Fruit fly (Drosophila melanogaster) whole organism, embryonic: Measurements from ENCODE around the gene CG17344.

Experiments used
- B-H2 ChIP-seq: fragments of 200-800 bp; sonication (Bioruptor generic); optimal IDR thresholded peaks from 2 replicates; lab custom pipeline; 2018; ENCODE audit warnings: missing biosample characterization, mild to moderate bottlenecking, missing genetic modification characterization
- CG4282 ChIP-seq: fragments of 200-800 bp; sonication (Bioruptor generic); optimal IDR thresholded peaks from 2 replicates; lab custom pipeline; 2016; ENCODE audit warnings: missing biosample characterization, missing genetic modification characterization
- CG8290 ChIP-seq, 3 experiments: fragments of 200-800 bp; sonication (Bioruptor generic); optimal IDR thresholded peaks; 2 replicates each; lab custom pipeline; 2016 to 2019; ENCODE audit warnings: missing biosample characterization in 3 of 3, missing genetic modification characterization in 3 of 3, mild to moderate bottlenecking in 2 of 3, moderate library complexity in 1 of 3
- D19A ChIP-seq: fragments of 200-800 bp; optimal IDR thresholded peaks from 3 replicates; lab custom pipeline; 2019; ENCODE audit warnings: missing biosample characterization, mild to moderate bottlenecking, missing genetic modification characterization, moderate library complexity
- Meics ChIP-seq: fragments of 200-800 bp; sonication (Bioruptor generic); optimal IDR thresholded peaks from 2 replicates; lab custom pipeline; 2017; ENCODE audit warnings: missing biosample characterization, mild to moderate bottlenecking, missing genetic modification characterization
- ash1 ChIP-seq: fragments of 200-800 bp; sonication (Bioruptor generic); optimal IDR thresholded peaks from 2 replicates; lab custom pipeline; 2018; ENCODE audit warnings: missing biosample characterization, mild to moderate bottlenecking, missing genetic modification characterization
- lov ChIP-seq, 2 experiments: fragments of 200-800 bp in 1 of 2; fragments of >200 bp in 1 of 2; sonication (Bioruptor generic) in 1 of 2; IDR thresholded peaks in 1 of 2; optimal IDR thresholded peaks in 1 of 2; 2 replicates in 1 of 2; 3 replicates in 1 of 2; pipeline versions ENCODE4 v1.3.6 to Lab custom; 2017 to 2022; ENCODE audit warnings: missing biosample characterization in 1 of 2, missing genetic modification characterization in 1 of 2

DNA sequence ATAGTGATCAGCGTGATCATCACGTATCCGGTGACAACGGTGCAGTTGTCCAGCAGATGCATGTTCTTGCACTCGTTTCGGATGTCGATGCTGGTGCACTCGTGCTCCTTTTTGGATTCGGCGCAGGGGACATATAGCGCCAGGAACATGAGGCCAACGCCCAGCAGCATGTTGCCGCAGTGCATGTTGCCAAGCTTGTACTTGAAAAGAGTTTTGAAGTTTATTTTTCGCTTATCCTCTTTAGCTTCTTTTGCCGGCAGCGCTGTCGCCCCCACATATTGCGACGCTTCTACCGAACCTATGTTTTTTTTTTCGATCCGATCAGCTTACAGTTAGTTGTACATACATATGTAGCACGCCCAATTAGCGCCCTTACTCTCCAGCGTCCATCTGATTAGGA lies 33.5 kb upstream of the CG17344 start:
- no peak for TF ChIP-seq CG4282 (GFP tag; lab: Kevin White, UChicago)
- no peak for TF ChIP-seq B-H2 (GFP tag; lab: Kevin White, UChicago)
- no peak for TF ChIP-seq D19A (tag; lab: Kevin White, UChicago)
- no peak for TF ChIP-seq Meics (GFP tag; lab: Kevin White, UChicago)
- no peak for TF ChIP-seq ash1 (GFP tag; lab: Kevin White, UChicago)
- TF ChIP-seq CG8290 (GFP tag; optimal IDR thresholded peaks at IDR 0.05; lab: Kevin White, UChicago) = no peak
- no peak for TF ChIP-seq CG8290 (tag; optimal IDR thresholded peaks at IDR 0.05; lab: Kevin White, UChicago)
- TF ChIP-seq lov (optimal IDR thresholded peaks at IDR 0.05; lab: Kevin White, UChicago) = no peak
- TF ChIP-seq lov (GFP tag; IDR thresholded peaks at IDR 0.05; lab: Robert Waterston, UW) = no peak
